Worm (Caenorhabditis elegans): ENCODE data around the gene clec-225.
"Not testable (repeated sequence)": the region's sequence is repeated elsewhere in the genome, so short reads cannot be mapped to it uniquely, and the experiment has no call there.

Gene clec-225

DNA sequence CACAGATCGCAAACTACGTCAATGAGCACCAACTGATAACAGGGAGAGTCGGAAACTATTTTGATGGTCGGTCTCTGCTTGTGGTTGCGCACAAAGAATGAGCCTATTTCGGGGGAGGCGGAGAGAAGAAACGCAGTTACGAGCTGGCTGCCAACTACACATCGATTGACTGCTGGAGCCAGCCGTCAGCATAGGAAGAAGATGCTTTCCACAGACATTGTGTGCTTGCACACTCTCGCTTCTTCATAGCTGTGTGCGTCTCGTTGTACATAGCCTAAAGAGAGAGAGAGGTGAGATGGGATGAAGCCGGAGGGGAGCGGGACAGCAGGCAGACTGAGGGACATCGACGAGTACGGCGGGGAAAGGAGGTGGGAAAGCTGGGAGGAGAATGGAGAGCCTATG, 4.2 kb downstream of the clec-225 start (continued):
- TF ChIP-seq dve-1 (tag; optimal IDR thresholded peaks at IDR 0.05; ENCODE audit: insufficient read depth) (peak; percentile 64), mes-2 (tag; optimal IDR thresholded peaks at IDR 0.05; ENCODE audit: poor library complexity, severe bottlenecking) (peak; percentile 52), nhr-48 (tag; optimal IDR thresholded peaks at IDR 0.05) (peak; percentile 44), hlh-30 (tag; optimal IDR thresholded peaks at IDR 0.05; ENCODE audit: insufficient read depth) (peak; percentile 51), D1046.2 (GFP tag; IDR thresholded peaks at IDR 0.05) (no peak), mxl-3 (GFP tag; optimal IDR thresholded peaks at IDR 0.05) (peak; percentile 35), hlh-11 (tag; optimal IDR thresholded peaks at IDR 0.05) (peak; percentile 90), nhr-42 (GFP tag; IDR thresholded peaks at IDR 0.05) (no peak), mep-1 (tag; optimal IDR thresholded peaks at IDR 0.05) (peak; percentile 72), snpc-1.2 (GFP tag; IDR thresholded peaks at IDR 0.05) (0 out of 2 replicates have a peak, but pooled peaks have one; percentile 9), T26A8.4 (GFP tag; IDR thresholded peaks at IDR 0.05) (no peak; the same call in 1 of the 2 replicates), fkh-10 (GFP tag; optimal IDR thresholded peaks at IDR 0.05) (peak; percentile 64), ces-1 (GFP tag; optimal IDR thresholded peaks at IDR 0.05) (no peak), F49E8.2 (tag; optimal IDR thresholded peaks at IDR 0.05; ENCODE audit: borderline replicate concordance) (no peak)

DNA sequence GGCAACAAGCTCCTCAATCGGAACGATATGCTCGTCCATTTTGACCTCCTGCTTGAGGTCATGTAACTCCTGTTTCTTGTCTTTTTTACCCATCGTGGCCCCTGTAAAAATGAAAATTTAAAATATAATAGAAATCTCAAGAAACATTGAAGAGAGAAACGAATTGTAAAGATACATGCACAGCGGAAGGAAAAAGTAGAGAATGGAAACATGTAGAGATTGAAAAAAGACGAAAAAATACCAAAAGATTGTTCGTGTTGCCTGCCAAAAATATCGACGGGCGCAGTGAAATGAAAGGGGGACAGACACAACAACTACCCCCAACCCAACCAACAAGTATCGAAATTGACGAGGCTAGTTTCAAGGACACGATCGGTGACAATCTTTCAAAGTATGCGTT, 4.8 kb downstream of the clec-225 start, which contains the start of gene eat-6:
Gene eat-6 (minus strand): TSS at position 101 of the 400 bp plus-strand sequence.
- TF ChIP-seq cey-2 (tag; optimal IDR thresholded peaks at IDR 0.05; ENCODE audit: borderline replicate concordance, insufficient read depth) (no peak), nhr-25 (tag; optimal IDR thresholded peaks at IDR 0.05; ENCODE audit: borderline replicate concordance, insufficient read depth) (peak; percentile 17)

DNA sequence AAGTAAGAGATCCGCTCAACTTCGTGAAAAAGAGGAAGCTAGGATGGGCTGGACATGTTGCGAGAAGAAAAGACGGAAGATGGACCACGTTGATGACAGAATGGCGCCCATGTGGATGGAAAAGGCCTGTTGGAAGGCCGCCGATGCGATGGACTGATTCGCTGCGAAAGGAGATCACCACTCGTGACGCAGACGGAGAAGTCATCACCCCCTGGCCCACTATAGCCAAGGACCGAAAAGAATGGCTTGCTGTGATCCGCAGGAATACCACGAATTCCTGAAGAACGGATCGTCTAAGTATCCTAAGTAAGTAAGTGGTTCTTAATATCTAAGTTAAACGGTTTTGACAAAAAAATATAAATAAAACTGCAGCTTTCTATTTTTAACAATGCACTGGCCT, 8.7 kb downstream of the clec-225 start:
- TF ChIP-seq snpc-1.2 (GFP tag; IDR thresholded peaks at IDR 0.05) = peak; percentile 32; the same call in 1 of the 2 replicates
- TF ChIP-seq ctbp-1 (GFP tag; IDR thresholded peaks at IDR 0.05) = 0 out of 2 replicates have a peak, but pooled peaks have one; percentile 53
- peak; percentile 51; the same call in 1 of the 2 replicates for TF ChIP-seq egl-43 (GFP tag; IDR thresholded peaks at IDR 0.05)
- peak in 1 of 2 experiments; percentile 23 for TF ChIP-seq unc-62 (GFP tag; optimal IDR thresholded peaks at IDR 0.05 in 1 of 2)
- TF ChIP-seq unc-62 (tag; optimal IDR thresholded peaks at IDR 0.05) = not testable (repeated sequence)
- TF ChIP-seq set-16 (GFP tag; IDR thresholded peaks at IDR 0.05) = peak; percentile 59
- TF ChIP-seq arid-1 (GFP tag; conservative IDR thresholded peaks at IDR 0.05) = 0 out of 2 replicates have a peak, but pooled peaks have one; percentile 5
- TF ChIP-seq T26A8.4 (GFP tag; IDR thresholded peaks at IDR 0.05) = peak; percentile 64
- 0 out of 2 replicates have a peak, but pooled peaks have one; percentile 32 for TF ChIP-seq saeg-2 (GFP tag; IDR thresholded peaks at IDR 0.05)

DNA sequence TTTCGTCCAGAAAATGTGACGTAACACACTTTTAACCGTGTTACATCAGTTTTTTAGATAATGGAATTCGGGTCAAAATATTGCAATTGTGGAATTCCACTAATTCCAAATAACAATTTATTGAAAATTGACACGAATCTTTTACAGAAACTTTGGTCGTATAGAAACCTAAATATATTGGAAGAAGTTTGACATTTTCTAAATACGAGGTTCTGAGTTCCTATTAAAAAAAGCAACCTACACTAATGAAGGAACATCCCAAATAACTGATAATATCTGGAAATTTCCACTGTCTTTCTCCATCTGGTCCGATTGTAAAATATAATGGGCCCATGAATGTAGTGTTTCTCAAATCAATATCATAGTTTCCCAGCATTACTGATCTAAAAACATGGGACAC, 13.4 kb downstream of the clec-225 start:
- TF ChIP-seq php-3 (GFP tag; IDR thresholded peaks at IDR 0.05) (no peak), aha-1 (tag) (no peak), unc-39 (tag; optimal IDR thresholded peaks at IDR 0.05) (no peak), daf-12 (tag; optimal IDR thresholded peaks at IDR 0.05) (no peak), T26A8.4 (GFP tag; IDR thresholded peaks at IDR 0.05) (no peak), unc-62 (GFP tag; optimal IDR thresholded peaks at IDR 0.05 in 1 of 2) (peak in 1 of 2 experiments; percentile 93), unc-62 (tag; optimal IDR thresholded peaks at IDR 0.05) (no peak), daf-16 (GFP tag; optimal IDR thresholded peaks at IDR 0.05) (no peak), daf-16 (tag; optimal IDR thresholded peaks at IDR 0.05) (no peak), ama-1 (optimal IDR thresholded peaks at IDR 0.05) (no peak)

DNA sequence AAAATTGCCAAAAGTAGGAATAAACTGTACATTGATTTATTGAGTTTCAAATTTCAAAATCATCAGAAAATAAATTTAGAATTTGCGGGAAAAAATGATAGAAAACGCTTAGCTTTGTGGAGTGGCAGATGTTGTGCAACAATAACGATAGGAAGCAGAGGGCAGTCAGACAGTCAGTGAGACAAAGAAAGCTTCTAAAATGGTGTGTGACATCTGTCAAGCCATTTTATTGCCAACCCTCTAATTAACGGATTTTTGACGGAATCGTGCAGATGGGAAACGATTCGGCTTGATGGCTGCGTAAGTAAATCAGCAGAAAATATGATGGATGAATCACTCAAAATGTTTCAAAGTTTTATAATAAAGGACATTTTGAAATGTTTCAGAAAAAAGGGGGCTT, 14.6 kb downstream of the clec-225 start, which contains the start of gene max-1:
Gene max-1 (minus strand): TSS at position 124 of the 400 bp plus-strand sequence.
- TF ChIP-seq egl-27 (tag; optimal IDR thresholded peaks at IDR 0.05) = no peak
- no peak for TF ChIP-seq mdt-29 (GFP tag; IDR thresholded peaks at IDR 0.05)
- TF ChIP-seq daf-16 (GFP tag; optimal IDR thresholded peaks at IDR 0.05) = no peak
- no peak for TF ChIP-seq daf-16 (tag; optimal IDR thresholded peaks at IDR 0.05)
- TF ChIP-seq aha-1 (tag) = peak; percentile 21
- no peak for TF ChIP-seq fos-1 (tag; optimal IDR thresholded peaks at IDR 0.05)
- TF ChIP-seq ceh-28 (tag; optimal IDR thresholded peaks at IDR 0.05) = no peak
- TF ChIP-seq ZK546.5 (tag; optimal IDR thresholded peaks at IDR 0.05) = no peak
- TF ChIP-seq set-16 (GFP tag; IDR thresholded peaks at IDR 0.05) = no peak
